Comparison of ENCODE assay signal across 2 fruit fly cellular contexts in the genomic region with DNA sequence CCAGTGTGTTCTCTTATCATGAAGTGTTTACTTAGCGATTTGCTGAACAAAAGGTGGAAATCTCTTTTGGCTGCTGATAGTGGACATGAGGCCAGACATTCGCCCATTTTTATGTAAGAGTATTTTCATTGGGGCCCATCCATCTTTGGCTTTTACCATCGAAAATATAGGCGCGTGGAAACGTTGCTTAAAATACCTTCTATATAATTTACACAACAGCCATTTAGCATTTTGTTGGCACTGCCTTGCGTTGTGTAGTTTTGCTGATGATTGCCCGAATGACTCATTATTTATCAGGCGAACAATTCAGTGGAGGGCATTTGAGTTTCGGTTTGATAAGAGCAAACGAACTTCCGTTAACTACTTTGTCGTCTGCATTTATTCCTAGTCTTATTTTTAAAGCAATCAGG.
TF ChIP-seq lines count a peak whose summit lies in the region.

No protein-coding gene starts in this region.

TF ChIP-seq in whole organism, embryonic, 481 proteins besides CTCF, POLR2A, EP300 and RAD21 (continued from another document and continues in another):
- TF ChIP-seq CG6175 (GFP tag; IDR thresholded peaks at IDR 0.05; lab: Robert Waterston, UW), result 0 out of 3 replicates have a peak, but pooled peaks have one; percentile 41
- TF ChIP-seq CG10431 (GFP tag; optimal IDR thresholded peaks at IDR 0.05; lab: Kevin White, UChicago), result no peak
- no peak for TF ChIP-seq pnt (GFP tag; optimal IDR thresholded peaks at IDR 0.05; lab: Kevin White, UChicago)
- no peak for TF ChIP-seq gcm2 (GFP tag; optimal IDR thresholded peaks at IDR 0.05; lab: Kevin White, UChicago)
- TF ChIP-seq onecut (GFP tag; IDR thresholded peaks at IDR 0.05; lab: Robert Waterston, UW), result no peak
- peak; percentile 67 for TF ChIP-seq PHDP (tag; optimal IDR thresholded peaks at IDR 0.05; lab: Kevin White, UChicago)
- no peak for TF ChIP-seq lbe (GFP tag; optimal IDR thresholded peaks at IDR 0.05; lab: Kevin White, UChicago)
- 0 out of 2 replicates have a peak, but pooled peaks have one; percentile 14 for TF ChIP-seq Poxn (GFP tag; IDR thresholded peaks at IDR 0.05; lab: Robert Waterston, UW)
- no peak for TF ChIP-seq cas (GFP tag; IDR thresholded peaks at IDR 0.05; lab: Robert Waterston, UW)
- no peak for TF ChIP-seq sqz (GFP tag; optimal IDR thresholded peaks at IDR 0.05; lab: Kevin White, UChicago)
- no peak for TF ChIP-seq Atf-2 (GFP tag; optimal IDR thresholded peaks at IDR 0.05; lab: Kevin White, UChicago)
- TF ChIP-seq CG5953 (GFP tag; IDR thresholded peaks at IDR 0.05; lab: Robert Waterston, UW), result no peak
- no peak for TF ChIP-seq ems (GFP tag; optimal IDR thresholded peaks at IDR 0.05; lab: Kevin White, UChicago)
- no peak for TF ChIP-seq CG10959 (GFP tag; IDR thresholded peaks at IDR 0.05; lab: Robert Waterston, UW)
- peak; percentile 81 for TF ChIP-seq sug (tag; optimal IDR thresholded peaks at IDR 0.05; lab: Kevin White, UChicago)
- TF ChIP-seq gce (GFP tag; IDR thresholded peaks at IDR 0.05; lab: Robert Waterston, UW), result peak; percentile 46; the same call in 1 of the 3 replicates
- TF ChIP-seq Max (GFP tag; optimal IDR thresholded peaks at IDR 0.05; lab: Kevin White, UChicago), result no peak
- TF ChIP-seq ap (GFP tag; IDR thresholded peaks at IDR 0.05; lab: Robert Waterston, UW), result no peak
- TF ChIP-seq luna (GFP tag; optimal IDR thresholded peaks at IDR 0.05; lab: Kevin White, UChicago), result peak; percentile 9
- TF ChIP-seq CG11695 (GFP tag; IDR thresholded peaks at IDR 0.05; lab: Robert Waterston, UW), result no peak; the same call in 2 of the 3 replicates
- TF ChIP-seq al (GFP tag; IDR thresholded peaks at IDR 0.05; lab: Robert Waterston, UW), result no peak
- no peak for TF ChIP-seq ken (GFP tag; IDR thresholded peaks at IDR 0.05; lab: Robert Waterston, UW)
- no peak for TF ChIP-seq jigr1 (GFP tag; IDR thresholded peaks at IDR 0.05; lab: Robert Waterston, UW)
- peak; percentile 65 for TF ChIP-seq Dip3 (GFP tag; optimal IDR thresholded peaks at IDR 0.05; lab: Kevin White, UChicago)
- TF ChIP-seq bbx (GFP tag; IDR thresholded peaks at IDR 0.05; lab: Robert Waterston, UW; ENCODE audit: partially characterized antibody), result no peak
- no peak for TF ChIP-seq usp (GFP tag; optimal IDR thresholded peaks at IDR 0.05; lab: Kevin White, UChicago)
- TF ChIP-seq Rx (GFP tag; IDR thresholded peaks at IDR 0.05; lab: Robert Waterston, UW), result no peak
- TF ChIP-seq CG11398 (GFP tag; optimal IDR thresholded peaks at IDR 0.05; lab: Kevin White, UChicago), result peak; percentile 5
- no peak for TF ChIP-seq Chrac-16 (GFP tag; optimal IDR thresholded peaks at IDR 0.05; lab: Kevin White, UChicago)
- no peak for TF ChIP-seq CG30020 (tag; optimal IDR thresholded peaks at IDR 0.05; lab: Kevin White, UChicago)
- TF ChIP-seq fd102C (GFP tag; optimal IDR thresholded peaks at IDR 0.05; lab: Kevin White, UChicago), result no peak
- peak; percentile 1 for TF ChIP-seq Antp (GFP tag; optimal IDR thresholded peaks at IDR 0.05; lab: Kevin White, UChicago)
- no peak for TF ChIP-seq CG7745 (tag; optimal IDR thresholded peaks at IDR 0.05; lab: Kevin White, UChicago)
- TF ChIP-seq Side (GFP tag; optimal IDR thresholded peaks at IDR 0.05; lab: Kevin White, UChicago), result peak; percentile 0
- TF ChIP-seq ewg (GFP tag; optimal IDR thresholded peaks at IDR 0.05; lab: Kevin White, UChicago), result no peak
- peak; percentile 43 for TF ChIP-seq CG3847 (GFP tag; IDR thresholded peaks at IDR 0.05; lab: Robert Waterston, UW)
- TF ChIP-seq h (optimal IDR thresholded peaks at IDR 0.05; lab: Kevin White, UChicago), result no peak
- TF ChIP-seq NC2α (GFP tag; optimal IDR thresholded peaks at IDR 0.05; lab: Kevin White, UChicago), result no peak
- TF ChIP-seq CG2120 (GFP tag; optimal IDR thresholded peaks at IDR 0.05; lab: Kevin White, UChicago), result peak; percentile 79
- TF ChIP-seq HLH3B (GFP tag; IDR thresholded peaks at IDR 0.05; lab: Robert Waterston, UW), result no peak
- peak; percentile 12 for TF ChIP-seq CG13624 (GFP tag; optimal IDR thresholded peaks at IDR 0.05; lab: Kevin White, UChicago)
- peak; percentile 26 for TF ChIP-seq cwo (GFP tag; optimal IDR thresholded peaks at IDR 0.05; lab: Kevin White, UChicago)
- no peak for TF ChIP-seq CG6791 (GFP tag; IDR thresholded peaks at IDR 0.05; lab: Robert Waterston, UW; ENCODE audit: partially characterized antibody)
- TF ChIP-seq tio (GFP tag; optimal IDR thresholded peaks at IDR 0.05; lab: Kevin White, UChicago), result no peak
- TF ChIP-seq hkb (optimal IDR thresholded peaks at IDR 0.05; lab: Kevin White, UChicago), result no peak
- peak; percentile 65 for TF ChIP-seq hkb (GFP tag; IDR thresholded peaks at IDR 0.05; lab: Robert Waterston, UW)
- TF ChIP-seq ind (GFP tag; optimal IDR thresholded peaks at IDR 0.05; lab: Kevin White, UChicago), result no peak
- TF ChIP-seq NK7.1 (GFP tag; optimal IDR thresholded peaks at IDR 0.05; lab: Kevin White, UChicago), result peak; percentile 32
- no peak for TF ChIP-seq CG9727 (GFP tag; optimal IDR thresholded peaks at IDR 0.05; lab: Kevin White, UChicago)
- no peak for TF ChIP-seq Taf1 (GFP tag; IDR thresholded peaks at IDR 0.05; lab: Robert Waterston, UW)
- no peak for TF ChIP-seq ase (GFP tag; IDR thresholded peaks at IDR 0.05; lab: Robert Waterston, UW)
- TF ChIP-seq CG1233 (GFP tag; optimal IDR thresholded peaks at IDR 0.05; lab: Kevin White, UChicago), result peak; percentile 28
- TF ChIP-seq zfh1 (GFP tag; IDR thresholded peaks at IDR 0.05; lab: Robert Waterston, UW), result no peak
- peak; percentile 24 for TF ChIP-seq B-H2 (GFP tag; optimal IDR thresholded peaks at IDR 0.05; lab: Kevin White, UChicago)
- no peak for TF ChIP-seq MBD-R2 (GFP tag; IDR thresholded peaks at IDR 0.05; lab: Robert Waterston, UW)
- TF ChIP-seq CG9817 (tag; optimal IDR thresholded peaks at IDR 0.05; lab: Kevin White, UChicago), result peak; percentile 30
- no peak; the same call in 1 of the 2 replicates for TF ChIP-seq CG32767 (GFP tag; IDR thresholded peaks at IDR 0.05; lab: Robert Waterston, UW)
- TF ChIP-seq psq (GFP tag; optimal IDR thresholded peaks at IDR 0.05; lab: Kevin White, UChicago), result no peak
- TF ChIP-seq CG34376 (GFP tag; optimal IDR thresholded peaks at IDR 0.05; lab: Kevin White, UChicago), result peak; percentile 61
- no peak for TF ChIP-seq Drgx (GFP tag; IDR thresholded peaks at IDR 0.05; lab: Robert Waterston, UW)
- no peak for TF ChIP-seq Elba2 (GFP tag; optimal IDR thresholded peaks at IDR 0.05; lab: Kevin White, UChicago)
- TF ChIP-seq CG17385 (GFP tag; optimal IDR thresholded peaks at IDR 0.05; lab: Kevin White, UChicago), result peak; percentile 41
- TF ChIP-seq CG13894 (tag; optimal IDR thresholded peaks at IDR 0.05; lab: Kevin White, UChicago), result no peak
- no peak for TF ChIP-seq CrebB (tag; optimal IDR thresholded peaks at IDR 0.05; lab: Kevin White, UChicago)
- no peak for TF ChIP-seq dan (GFP tag; IDR thresholded peaks at IDR 0.05; lab: Robert Waterston, UW)
- TF ChIP-seq C15 (GFP tag; IDR thresholded peaks at IDR 0.05; lab: Robert Waterston, UW), result no peak

TF ChIP-seq in whole organism, prepupa, 60 proteins besides CTCF, POLR2A, EP300 and RAD21 (continued from another document):
- no peak for TF ChIP-seq CG4318 (GFP tag; optimal IDR thresholded peaks at IDR 0.05; lab: Kevin White, UChicago)
- TF ChIP-seq Lpt (GFP tag; optimal IDR thresholded peaks at IDR 0.05; lab: Kevin White, UChicago), result no peak
- TF ChIP-seq net (GFP tag; optimal IDR thresholded peaks at IDR 0.05; lab: Kevin White, UChicago), result no peak
- TF ChIP-seq Sox14 (GFP tag; optimal IDR thresholded peaks at IDR 0.05; lab: Kevin White, UChicago), result no peak
- no peak for TF ChIP-seq achi (GFP tag; optimal IDR thresholded peaks at IDR 0.05; lab: Kevin White, UChicago)
- no peak for TF ChIP-seq CG3032 (tag; optimal IDR thresholded peaks at IDR 0.05; lab: Kevin White, UChicago)
- 0 out of 3 replicates have a peak, but pooled peaks have one; percentile 21 for TF ChIP-seq CG8119 (GFP tag; IDR thresholded peaks at IDR 0.05; lab: Robert Waterston, UW)
- TF ChIP-seq CG32006 (GFP tag; optimal IDR thresholded peaks at IDR 0.05; lab: Kevin White, UChicago), result peak; percentile 34
- TF ChIP-seq Eip78C (GFP tag; lab: Kevin White, UChicago), result peak; percentile 59
- TF ChIP-seq CG6163 (GFP tag; IDR thresholded peaks at IDR 0.05; lab: Robert Waterston, UW), result no peak
- TF ChIP-seq CG7368 (GFP tag; optimal IDR thresholded peaks at IDR 0.05; lab: Kevin White, UChicago), result no peak
- no peak for TF ChIP-seq CG34406 (GFP tag; optimal IDR thresholded peaks at IDR 0.05; lab: Kevin White, UChicago)
- TF ChIP-seq CG3919 (GFP tag; optimal IDR thresholded peaks at IDR 0.05; lab: Kevin White, UChicago), result no peak
- no peak for TF ChIP-seq fd59A (GFP tag; optimal IDR thresholded peaks at IDR 0.05; lab: Kevin White, UChicago)
- no peak for TF ChIP-seq eg (GFP tag; IDR thresholded peaks at IDR 0.05; lab: Robert Waterston, UW)
- peak; percentile 67 for TF ChIP-seq fkh (GFP tag; optimal IDR thresholded peaks at IDR 0.05; lab: Kevin White, UChicago)
